Worm (Caenorhabditis elegans): ENCODE results near the gene mrps-5.

DNA sequence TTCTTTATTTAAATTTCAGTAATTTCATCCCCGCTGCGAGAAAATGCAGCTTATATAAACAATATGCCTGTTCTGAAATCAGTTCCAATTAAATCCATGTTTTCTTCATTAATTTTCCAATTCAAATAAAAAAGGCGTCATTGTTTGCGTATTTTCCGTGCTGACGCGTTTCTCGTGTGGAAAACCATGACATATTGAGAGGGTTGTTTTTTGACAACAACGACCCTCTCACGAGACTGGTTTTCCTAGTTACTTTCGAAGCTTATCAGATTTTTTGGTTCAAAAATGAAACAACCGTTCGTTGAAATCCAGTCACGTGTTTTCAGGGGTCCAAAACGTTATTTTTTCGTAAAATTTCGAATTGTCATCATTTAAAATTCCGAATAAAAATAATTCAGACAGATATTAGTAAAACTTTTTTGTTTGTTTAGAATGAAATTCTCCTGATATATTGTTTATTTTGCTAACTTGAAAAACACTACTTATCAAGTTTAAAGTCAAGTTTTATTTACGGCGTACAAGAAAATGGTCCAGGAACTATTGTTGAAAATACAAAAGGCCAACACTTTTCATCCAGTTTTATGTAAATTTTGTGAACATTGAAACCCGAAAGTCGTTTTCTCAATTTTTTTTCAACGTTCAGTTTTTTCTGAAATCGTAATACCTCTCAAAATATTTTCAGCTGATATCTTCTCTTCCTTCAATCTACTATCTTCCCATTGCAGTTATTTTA, 36.4 kb downstream of the mrps-5 start, which contains the start of gene C14C10.5:
- no peak for TF ChIP-seq dao-5 (tag; optimal IDR thresholded peaks at IDR 0.05)
- TF ChIP-seq him-1 (tag; optimal IDR thresholded peaks at IDR 0.05), result no peak

Data from whole organism, L4/young adult.